Worm (Caenorhabditis elegans): Measurements from ENCODE around the gene Y69A2AR.1.

DNA sequence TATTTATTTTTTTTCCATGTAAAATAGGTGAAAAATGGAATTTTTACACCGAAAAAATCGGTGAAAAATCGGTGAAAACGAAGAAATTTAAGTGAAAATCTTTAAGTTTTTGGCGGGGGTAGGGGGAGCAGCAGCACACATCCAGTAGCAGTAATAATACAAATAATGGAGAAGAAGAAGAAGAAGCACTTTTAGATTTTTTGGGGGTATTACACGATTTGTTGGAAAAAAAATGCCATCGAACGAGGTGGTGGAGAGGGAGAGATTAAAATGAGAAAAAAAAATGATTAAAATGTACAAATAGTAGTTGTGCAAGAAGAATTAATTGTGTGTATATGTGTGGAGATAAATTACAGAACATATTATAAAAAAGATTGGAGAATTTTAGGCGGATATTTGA, 11.3 kb downstream of the Y69A2AR.1 start:
- TF ChIP-seq pha-4 (tag; optimal IDR thresholded peaks at IDR 0.05) (no peak), lin-15B (tag; optimal IDR thresholded peaks at IDR 0.05) (no peak), fos-1 (tag; optimal IDR thresholded peaks at IDR 0.05) (no peak), tbx-2 (tag; optimal IDR thresholded peaks at IDR 0.05) (no peak), nhr-76 (tag; optimal IDR thresholded peaks at IDR 0.05) (no peak), nhr-77 (tag; optimal IDR thresholded peaks at IDR 0.05) (no peak), fkh-10 (GFP tag; optimal IDR thresholded peaks at IDR 0.05) (no peak), nhr-11 (tag; optimal IDR thresholded peaks at IDR 0.05) (no peak), ceh-82 (tag; optimal IDR thresholded peaks at IDR 0.05) (no peak), ama-1 (optimal IDR thresholded peaks at IDR 0.05) (no peak), lin-39 (tag; optimal IDR thresholded peaks at IDR 0.05) (no peak), ceh-28 (tag; optimal IDR thresholded peaks at IDR 0.05) (no peak), unc-62 (GFP tag; optimal IDR thresholded peaks at IDR 0.05) (no peak), nhr-12 (tag; optimal IDR thresholded peaks at IDR 0.05) (no peak)
